Worm (Caenorhabditis elegans): Measurements from ENCODE around the gene C49C8.8.

The C49C8.8 gene

DNA sequence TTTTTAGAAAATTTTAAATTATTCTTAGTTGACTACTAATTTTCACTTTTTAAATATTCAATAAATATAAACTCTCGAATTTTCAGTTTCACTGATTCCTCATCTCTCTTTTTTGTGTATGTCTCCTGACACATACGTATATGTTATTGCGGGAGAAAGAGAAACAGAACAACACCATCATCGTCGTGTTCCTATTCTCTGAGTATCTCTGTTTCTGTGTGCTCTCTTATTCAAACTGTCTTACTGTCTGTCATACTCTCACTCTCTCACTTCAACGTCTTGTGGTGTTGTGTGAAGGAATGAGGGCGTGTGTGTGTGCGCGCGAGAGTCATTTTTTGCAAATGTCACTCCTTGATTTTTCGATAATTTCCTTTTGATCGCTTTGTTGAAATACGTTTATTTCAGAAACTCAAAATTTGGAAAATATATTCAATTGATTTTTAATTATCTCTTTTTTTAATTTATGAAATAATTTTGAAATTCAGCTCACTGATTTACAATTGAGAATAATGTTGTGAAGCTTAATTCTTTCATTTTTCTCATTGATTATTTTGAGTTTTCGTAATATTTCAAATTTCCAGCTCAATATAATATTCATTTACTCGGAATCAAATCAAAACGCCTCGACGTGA, 31.7 kb upstream of the C49C8.8 start, which contains the start of gene lin-49:
Gene lin-49 (plus strand): TSS at position 582 of the 632 bp plus-strand sequence.
- TF ChIP-seq mab-5 (tag; optimal IDR thresholded peaks at IDR 0.05) (peak; percentile 12), mdl-1 (tag; optimal IDR thresholded peaks at IDR 0.05) (no peak), elt-3 (tag; optimal IDR thresholded peaks at IDR 0.05) (no peak), unc-39 (tag; optimal IDR thresholded peaks at IDR 0.05) (no peak), fos-1 (tag; optimal IDR thresholded peaks at IDR 0.05) (peak; percentile 90), ztf-11 (tag; optimal IDR thresholded peaks at IDR 0.05) (no peak), crh-2 (tag; optimal IDR thresholded peaks at IDR 0.05) (peak; percentile 84), skn-1 (tag; optimal IDR thresholded peaks at IDR 0.05) (no peak), nhr-25 (tag; optimal IDR thresholded peaks at IDR 0.05) (peak; percentile 74), sma-9 (GFP tag; optimal IDR thresholded peaks at IDR 0.05) (peak; percentile 81), sma-9 (tag; optimal IDR thresholded peaks at IDR 0.05) (no peak), F13H6.1 (tag; optimal IDR thresholded peaks at IDR 0.05) (peak; percentile 71), nhr-12 (tag; optimal IDR thresholded peaks at IDR 0.05) (no peak), sma-3 (GFP tag; optimal IDR thresholded peaks at IDR 0.05) (peak; percentile 26), nhr-23 (tag; optimal IDR thresholded peaks at IDR 0.05) (no peak), ceh-82 (tag; optimal IDR thresholded peaks at IDR 0.05) (no peak), nhr-129 (tag; optimal IDR thresholded peaks at IDR 0.05) (peak; percentile 89), Y55F3AM.14 (GFP tag; optimal IDR thresholded peaks at IDR 0.05) (no peak), nhr-6 (tag; optimal IDR thresholded peaks at IDR 0.05) (peak; percentile 65), dmd-4 (tag; optimal IDR thresholded peaks at IDR 0.05) (no peak), lsy-2 (tag; optimal IDR thresholded peaks at IDR 0.05) (peak in 1 of 2 experiments; percentile 78), blmp-1 (tag; optimal IDR thresholded peaks at IDR 0.05; ENCODE audit: insufficient read depth) (peak; percentile 78), sem-4 (tag; optimal IDR thresholded peaks at IDR 0.05) (peak; percentile 44), lin-13 (GFP tag; optimal IDR thresholded peaks at IDR 0.05) (peak; percentile 57), unc-55 (GFP tag; optimal IDR thresholded peaks at IDR 0.05) (peak; percentile 79), lin-39 (tag; optimal IDR thresholded peaks at IDR 0.05) (no peak), snpc-4 (tag; optimal IDR thresholded peaks at IDR 0.05) (no peak), gmeb-1 (tag; optimal IDR thresholded peaks at IDR 0.05) (peak; percentile 15), ZK546.5 (tag; optimal IDR thresholded peaks at IDR 0.05) (no peak), nhr-10 (tag; optimal IDR thresholded peaks at IDR 0.05) (no peak), egl-27 (tag; optimal IDR thresholded peaks at IDR 0.05) (peak; percentile 33), nhr-21 (tag; optimal IDR thresholded peaks at IDR 0.05) (peak; percentile 60), C34F6.9 (tag; optimal IDR thresholded peaks at IDR 0.05) (peak; percentile 90), nhr-11 (tag; optimal IDR thresholded peaks at IDR 0.05) (no peak)

DNA sequence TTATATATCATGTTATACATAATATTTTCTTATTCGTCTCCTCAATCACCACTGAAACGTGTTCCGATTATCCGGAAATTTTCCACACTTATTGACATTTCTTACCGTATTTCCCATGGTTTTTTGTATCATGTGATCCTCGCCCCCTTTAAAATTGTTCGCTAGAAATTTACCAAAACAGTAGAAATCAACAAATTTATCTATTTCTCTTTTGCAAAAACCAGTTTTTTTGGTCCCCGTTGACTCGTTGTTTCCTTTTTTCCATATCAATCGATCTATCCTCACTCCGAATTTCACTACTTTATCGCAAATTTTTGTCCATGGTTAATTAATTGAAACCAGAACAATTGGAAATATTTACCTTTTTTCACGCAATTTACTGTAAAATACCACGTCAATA, 26.2 kb upstream of the C49C8.8 start:
- TF ChIP-seq sma-3 (GFP tag; optimal IDR thresholded peaks at IDR 0.05) (no peak), ZK546.5 (tag; optimal IDR thresholded peaks at IDR 0.05) (no peak)

DNA sequence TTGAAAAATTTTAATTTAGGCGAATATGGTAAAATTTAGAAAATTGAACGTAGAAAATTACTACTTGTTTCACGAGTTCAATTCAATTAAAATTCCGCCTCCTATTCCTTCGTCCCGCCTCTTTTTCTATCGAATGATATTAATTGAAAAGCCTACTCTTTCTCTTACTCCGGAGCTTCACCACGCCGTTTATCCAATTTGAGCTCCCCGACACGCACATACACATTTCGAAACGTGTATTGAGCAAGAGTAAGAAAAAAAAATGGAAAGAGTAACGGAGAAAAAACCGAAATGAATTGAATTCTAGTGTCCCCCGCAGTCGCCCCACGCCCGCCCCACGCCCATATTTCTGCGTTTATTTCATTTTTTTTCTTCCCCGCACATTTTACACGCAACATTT, 25.6 kb upstream of the C49C8.8 start:
- no peak for TF ChIP-seq skn-1 (tag; optimal IDR thresholded peaks at IDR 0.05)
- TF ChIP-seq unc-62 (GFP tag; optimal IDR thresholded peaks at IDR 0.05), result no peak
- no peak for TF ChIP-seq nhr-25 (tag; optimal IDR thresholded peaks at IDR 0.05)
- no peak for TF ChIP-seq crh-2 (tag; optimal IDR thresholded peaks at IDR 0.05)
- TF ChIP-seq elt-3 (tag; optimal IDR thresholded peaks at IDR 0.05), result no peak
- TF ChIP-seq C34F6.9 (tag; optimal IDR thresholded peaks at IDR 0.05), result peak; percentile 7
- no peak for TF ChIP-seq blmp-1 (tag; optimal IDR thresholded peaks at IDR 0.05; ENCODE audit: insufficient read depth)
- no peak for TF ChIP-seq sem-4 (tag; optimal IDR thresholded peaks at IDR 0.05)
- TF ChIP-seq dmd-4 (tag; optimal IDR thresholded peaks at IDR 0.05), result no peak

DNA sequence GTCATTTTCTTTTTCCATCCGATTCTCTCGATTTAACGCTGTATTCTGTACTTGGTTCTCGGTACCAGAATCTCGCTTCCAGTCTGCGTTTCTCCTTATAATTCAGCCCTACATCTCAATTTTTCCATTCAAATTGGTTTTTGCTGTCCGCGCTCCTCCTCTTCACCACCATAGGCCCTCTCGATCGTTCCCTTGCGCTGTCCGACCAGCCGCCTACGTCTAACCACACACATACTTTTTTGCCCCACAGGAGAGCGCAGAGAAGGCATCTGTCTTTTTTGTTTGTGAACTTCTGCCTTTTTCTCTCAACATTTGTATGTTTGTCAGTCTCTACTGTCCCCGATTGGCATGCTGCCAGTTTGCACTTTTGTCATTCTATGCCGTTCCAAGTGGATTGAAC, 24.6 kb upstream of the C49C8.8 start, which contains the start of gene F42A9.11:
Gene F42A9.11 (plus strand): TSS at position 310 of the 400 bp plus-strand sequence.
- TF ChIP-seq lin-11 (tag; optimal IDR thresholded peaks at IDR 0.05), result no peak
- peak; percentile 50 for TF ChIP-seq nhr-25 (tag; optimal IDR thresholded peaks at IDR 0.05)
- peak; percentile 61 for TF ChIP-seq F13H6.1 (tag; optimal IDR thresholded peaks at IDR 0.05)
- TF ChIP-seq elt-3 (tag; optimal IDR thresholded peaks at IDR 0.05), result no peak
- TF ChIP-seq sma-9 (GFP tag; optimal IDR thresholded peaks at IDR 0.05), result peak; percentile 4
- TF ChIP-seq sma-9 (tag; optimal IDR thresholded peaks at IDR 0.05), result no peak
- TF ChIP-seq sma-3 (GFP tag; optimal IDR thresholded peaks at IDR 0.05), result peak; percentile 55
- no peak for TF ChIP-seq nhr-237 (tag; optimal IDR thresholded peaks at IDR 0.05)
- peak in 1 of 2 experiments; percentile 1 for TF ChIP-seq lsy-2 (tag; optimal IDR thresholded peaks at IDR 0.05)
- no peak for TF ChIP-seq nhr-77 (tag; optimal IDR thresholded peaks at IDR 0.05)
- TF ChIP-seq dmd-4 (tag; optimal IDR thresholded peaks at IDR 0.05), result no peak
- no peak for TF ChIP-seq elt-1 (tag; optimal IDR thresholded peaks at IDR 0.05)
- peak; percentile 46 for TF ChIP-seq C34F6.9 (tag; optimal IDR thresholded peaks at IDR 0.05)
- TF ChIP-seq egl-27 (tag; optimal IDR thresholded peaks at IDR 0.05), result peak; percentile 16
- peak; percentile 19 for TF ChIP-seq sem-4 (tag; optimal IDR thresholded peaks at IDR 0.05)
- TF ChIP-seq fos-1 (tag; optimal IDR thresholded peaks at IDR 0.05), result peak; percentile 57
- TF ChIP-seq zag-1 (tag; optimal IDR thresholded peaks at IDR 0.05), result no peak
- TF ChIP-seq nhr-129 (tag; optimal IDR thresholded peaks at IDR 0.05), result peak; percentile 55
- TF ChIP-seq nhr-6 (tag; optimal IDR thresholded peaks at IDR 0.05), result no peak
- no peak for TF ChIP-seq R02D3.7 (tag; optimal IDR thresholded peaks at IDR 0.05)
- TF ChIP-seq nhr-10 (tag; optimal IDR thresholded peaks at IDR 0.05), result no peak
- TF ChIP-seq ztf-4 (tag; optimal IDR thresholded peaks at IDR 0.05), result no peak
- TF ChIP-seq blmp-1 (tag; optimal IDR thresholded peaks at IDR 0.05; ENCODE audit: insufficient read depth), result peak; percentile 53
- TF ChIP-seq ZK546.5 (tag; optimal IDR thresholded peaks at IDR 0.05), result no peak
